Fruit fly (Drosophila melanogaster) whole organism, prepupa: ENCODE measurements around the gene CG5645.

Source experiments
- CG10631 ChIP-seq: fragments of 200-800 bp; sonication (Bioruptor generic); optimal IDR thresholded peaks from 2 replicates; lab custom pipeline; 2016; ENCODE audit warnings: missing biosample characterization, missing genetic modification characterization
- CG10669 ChIP-seq: fragments of 200-800 bp; sonication (Bioruptor generic); optimal IDR thresholded peaks from 3 replicates; lab custom pipeline; 2018; ENCODE audit warnings: missing biosample characterization, mild to moderate bottlenecking, missing genetic modification characterization, moderate library complexity
- CG11294 ChIP-seq: fragments of 200-800 bp; sonication (Bioruptor generic); IDR thresholded peaks from 2 replicates; pipeline ENCODE4 v1.3.6; 2022; ENCODE audit warnings: missing biosample characterization, missing genetic modification characterization
- CG11762 ChIP-seq: fragments of 200-800 bp; sonication (Bioruptor generic); optimal IDR thresholded peaks from 3 replicates; lab custom pipeline; 2016; ENCODE audit warnings: missing biosample characterization, missing genetic modification characterization; ENCODE audit not compliant: insufficient read depth
- CG11902 ChIP-seq: fragments of 200-800 bp; sonication (Bioruptor generic); optimal IDR thresholded peaks from 3 replicates; lab custom pipeline; 2016; ENCODE audit warnings: missing biosample characterization, missing genetic modification characterization
- CG1621 ChIP-seq: fragments of 200-800 bp; sonication (Bioruptor generic); optimal IDR thresholded peaks from 3 replicates; lab custom pipeline; 2018; ENCODE audit warnings: missing biosample characterization, mild to moderate bottlenecking, missing genetic modification characterization
- CG3032 ChIP-seq: fragments of 200-800 bp; optimal IDR thresholded peaks from 2 replicates; lab custom pipeline; 2019; ENCODE audit warnings: missing biosample characterization, mild to moderate bottlenecking, missing genetic modification characterization, moderate library complexity
- CG31627 ChIP-seq: fragments of 200-800 bp; sonication (Bioruptor generic); optimal IDR thresholded peaks from 3 replicates; lab custom pipeline; 2016; ENCODE audit warnings: missing biosample characterization, missing genetic modification characterization
- CG34406 ChIP-seq: fragments of 200-800 bp; sonication (Bioruptor generic); optimal IDR thresholded peaks from 3 replicates; lab custom pipeline; 2016; ENCODE audit warnings: missing biosample characterization, missing genetic modification characterization
- CG3919 ChIP-seq: fragments of 200-800 bp; sonication (Bioruptor generic); optimal IDR thresholded peaks from 3 replicates; lab custom pipeline; 2016; ENCODE audit warnings: missing biosample characterization, missing genetic modification characterization
- CG6276 ChIP-seq: fragments of 200-800 bp; sonication (Bioruptor generic); optimal IDR thresholded peaks from 2 replicates; lab custom pipeline; 2017; ENCODE audit warnings: missing biosample characterization, mild to moderate bottlenecking, missing genetic modification characterization
- CG6792 ChIP-seq: fragments of 200-800 bp; sonication (Bioruptor generic); optimal IDR thresholded peaks from 3 replicates; lab custom pipeline; 2016; ENCODE audit warnings: missing biosample characterization, missing genetic modification characterization
- CG6808 ChIP-seq: fragments of 200-800 bp; sonication (Bioruptor generic); optimal IDR thresholded peaks from 3 replicates; lab custom pipeline; 2017; ENCODE audit warnings: missing biosample characterization, missing genetic modification characterization, mild to moderate bottlenecking, moderate library complexity, missing genetic modification reagents
- CG6854 ChIP-seq: fragments of 200-800 bp; sonication (Bioruptor generic); optimal IDR thresholded peaks from 2 replicates; lab custom pipeline; 2017; ENCODE audit warnings: missing biosample characterization, mild to moderate bottlenecking, missing genetic modification characterization
- CG7368 ChIP-seq: fragments of 200-800 bp; sonication (Bioruptor generic); optimal IDR thresholded peaks from 3 replicates; lab custom pipeline; 2016; ENCODE audit warnings: missing biosample characterization, missing genetic modification characterization
- CG8119 ChIP-seq: fragments of 200-800 bp; sonication (Bioruptor generic); IDR thresholded peaks from 3 replicates; pipeline ENCODE4 v1.3.6; 2022; ENCODE audit warnings: missing biosample characterization, missing genetic modification characterization
- CG8632 ChIP-seq: fragments of 200-800 bp; sonication (Bioruptor generic); optimal IDR thresholded peaks from 3 replicates; lab custom pipeline; 2016; ENCODE audit warnings: missing biosample characterization, missing genetic modification characterization
- CG9139 ChIP-seq: fragments of 200-800 bp; sonication (Bioruptor generic); optimal IDR thresholded peaks from 3 replicates; lab custom pipeline; 2017; ENCODE audit warnings: missing biosample characterization, mild to moderate bottlenecking, missing genetic modification characterization
- Eip75B ChIP-seq: fragments of 200-800 bp; sonication (Bioruptor generic); optimal IDR thresholded peaks from 3 replicates; lab custom pipeline; 2016; ENCODE audit warnings: missing biosample characterization, missing genetic modification characterization
- Eip78C ChIP-seq: fragments of 200-800 bp; sonication (Bioruptor generic); peaks from one replicate; lab custom pipeline; 2016; ENCODE audit warnings: missing biosample characterization, missing genetic modification characterization
- Eip93F ChIP-seq: fragments of 200-800 bp; sonication (Bioruptor generic); optimal IDR thresholded peaks from 2 replicates; lab custom pipeline; 2016; ENCODE audit warnings: missing biosample characterization, mild to moderate bottlenecking, missing genetic modification characterization
- Ets21C ChIP-seq: fragments of 200-800 bp; sonication (Bioruptor generic); optimal IDR thresholded peaks from 3 replicates; lab custom pipeline; 2016; ENCODE audit warnings: missing biosample characterization, missing genetic modification characterization
- Ets96B ChIP-seq: fragments of 200-800 bp; optimal IDR thresholded peaks from 2 replicates; lab custom pipeline; 2019; ENCODE audit warnings: missing biosample characterization, mild to moderate bottlenecking, missing genetic modification characterization, moderate library complexity
- Gug ChIP-seq: fragments of 200-800 bp; sonication (Bioruptor generic); IDR thresholded peaks from 2 replicates; pipeline ENCODE4 v1.3.6; 2022; ENCODE audit warnings: missing biosample characterization, missing genetic modification characterization
- Hr38 ChIP-seq: sonication (Bioruptor generic); optimal IDR thresholded peaks from 2 replicates; lab custom pipeline; 2016; ENCODE audit warnings: missing biosample characterization, missing genetic modification characterization
- Hr39 ChIP-seq: fragments of 200-800 bp; sonication (Bioruptor generic); optimal IDR thresholded peaks from 2 replicates; lab custom pipeline; 2016; ENCODE audit warnings: missing biosample characterization, missing genetic modification characterization
- Hr4 ChIP-seq: fragments of 200-800 bp; sonication (Bioruptor generic); optimal IDR thresholded peaks from 3 replicates; lab custom pipeline; 2016; ENCODE audit warnings: missing biosample characterization, missing genetic modification characterization
- OdsH ChIP-seq: fragments of 200-800 bp; sonication (Bioruptor generic); optimal IDR thresholded peaks from 3 replicates; lab custom pipeline; 2016; ENCODE audit warnings: missing biosample characterization, missing genetic modification characterization
- Sox102F ChIP-seq: fragments of 200-800 bp; sonication (Bioruptor generic); optimal IDR thresholded peaks from 2 replicates; lab custom pipeline; 2016; ENCODE audit warnings: missing biosample characterization, mild to moderate bottlenecking, missing genetic modification characterization
- Sox14 ChIP-seq: fragments of 200-800 bp; sonication (Bioruptor generic); optimal IDR thresholded peaks from 3 replicates; lab custom pipeline; 2016; ENCODE audit warnings: missing biosample characterization, missing genetic modification characterization
- Sox15 ChIP-seq: fragments of 200-800 bp; sonication (Bioruptor generic); optimal IDR thresholded peaks from 3 replicates; lab custom pipeline; 2016; ENCODE audit warnings: missing biosample characterization, missing genetic modification characterization
- achi ChIP-seq: fragments of 200-800 bp; sonication (Bioruptor generic); optimal IDR thresholded peaks from 3 replicates; lab custom pipeline; 2016; ENCODE audit warnings: missing biosample characterization, missing genetic modification characterization
- acj6 ChIP-seq: fragments of 200-800 bp; sonication (Bioruptor generic); optimal IDR thresholded peaks from 3 replicates; lab custom pipeline; 2016; ENCODE audit warnings: missing biosample characterization, missing genetic modification characterization
- cyc ChIP-seq: fragments of 200-800 bp; sonication (Bioruptor generic); optimal IDR thresholded peaks from 3 replicates; lab custom pipeline; 2016; ENCODE audit warnings: missing biosample characterization, missing genetic modification characterization
- dac ChIP-seq: fragments of 200-800 bp; sonication (Bioruptor generic); optimal IDR thresholded peaks from 2 replicates; lab custom pipeline; 2017; ENCODE audit warnings: missing biosample characterization, mild to moderate bottlenecking, missing genetic modification characterization
- dsx ChIP-seq: fragments of 200-800 bp; optimal IDR thresholded peaks from 3 replicates; lab custom pipeline; 2019; ENCODE audit warnings: missing biosample characterization, mild to moderate bottlenecking, missing genetic modification characterization, moderate library complexity; ENCODE audit not compliant: poor library complexity, severe bottlenecking
- eg ChIP-seq: fragments of 200-800 bp; sonication (Bioruptor generic); IDR thresholded peaks from 3 replicates; pipeline ENCODE4 v1.3.6; 2022; ENCODE audit warnings: missing biosample characterization, missing genetic modification characterization
- esn ChIP-seq: fragments of 200-800 bp; sonication (Bioruptor generic); optimal IDR thresholded peaks from 2 replicates; lab custom pipeline; 2016; ENCODE audit warnings: missing biosample characterization, mild to moderate bottlenecking, missing genetic modification characterization, moderate library complexity
- fd59A ChIP-seq: fragments of 200-800 bp; sonication (Bioruptor generic); optimal IDR thresholded peaks from 2 replicates; lab custom pipeline; 2017; ENCODE audit warnings: missing biosample characterization, mild to moderate bottlenecking, missing genetic modification characterization, missing genetic modification reagents
- fkh ChIP-seq: fragments of 200-800 bp; sonication (Bioruptor generic); optimal IDR thresholded peaks from 3 replicates; lab custom pipeline; 2017; ENCODE audit warnings: missing biosample characterization, mild to moderate bottlenecking, missing genetic modification characterization, moderate library complexity
- lz ChIP-seq: fragments of 200-800 bp; sonication (Bioruptor generic); optimal IDR thresholded peaks from 3 replicates; lab custom pipeline; 2016; ENCODE audit warnings: missing biosample characterization, missing genetic modification characterization
- spab ChIP-seq: fragments of 200-800 bp; sonication (Bioruptor generic); optimal IDR thresholded peaks from 2 replicates; lab custom pipeline; 2017; ENCODE audit warnings: missing biosample characterization, mild to moderate bottlenecking, missing genetic modification characterization, missing genetic modification reagents
- ss ChIP-seq, 2 experiments: fragments of 200-800 bp; sonication (Bioruptor generic); optimal IDR thresholded peaks; 2 replicates in 1 of 2; 3 replicates in 1 of 2; lab custom pipeline; 2017 to 2018; ENCODE audit warnings: mild to moderate bottlenecking in 2 of 2, missing biosample characterization in 2 of 2, missing genetic modification characterization in 2 of 2, moderate library complexity in 1 of 2
- svp ChIP-seq: fragments of 200-800 bp; sonication (Bioruptor generic); peaks from one replicate; lab custom pipeline; 2016; ENCODE audit warnings: missing biosample characterization, missing genetic modification characterization
- vri ChIP-seq: fragments of 200-800 bp; sonication (Bioruptor generic); optimal IDR thresholded peaks from 3 replicates; lab custom pipeline; 2016; ENCODE audit warnings: missing biosample characterization, mild to moderate bottlenecking, missing genetic modification characterization

Gene CG5645

dm6 chr3L:12139232-12139698 lies 2.8 kb upstream of the CG5645 start (continued):
- TF ChIP-seq fd59A (GFP tag; lab: Kevin White, UChicago) (peak; percentile 34), Sox15 (GFP tag; lab: Kevin White, UChicago) (peak; percentile 55), dsx (GFP tag; lab: Kevin White, UChicago) (no peak), CG8119 (GFP tag; lab: Robert Waterston, UW) (peak; percentile 41; the same call in 1 of the 3 replicates), Gug (GFP tag; lab: Robert Waterston, UW) (0 out of 2 replicates have a peak, but pooled peaks have one; percentile 20), Eip93F (peak; percentile 11), CG9139 (GFP tag; lab: Kevin White, UChicago) (no peak), OdsH (GFP tag; lab: Kevin White, UChicago) (peak; percentile 75), lz (peak; percentile 84), CG6276 (GFP tag; lab: Kevin White, UChicago) (no peak), vri (GFP tag; lab: Kevin White, UChicago) (no peak), CG7368 (GFP tag; lab: Kevin White, UChicago) (peak; percentile 63), Ets96B (tag; lab: Kevin White, UChicago) (peak; percentile 43), Hr38 (no peak), Eip78C (GFP tag; lab: Kevin White, UChicago) (peak; percentile 94)
- TF ChIP-seq, all 60 proteins: peak for 41

- TF ChIP-seq Sox15 (GFP tag; lab: Kevin White, UChicago) (peak; percentile 75), CG3919 (GFP tag; lab: Kevin White, UChicago) (peak; percentile 78), Gug (GFP tag; lab: Robert Waterston, UW) (peak; percentile 36; the same call in 1 of the 2 replicates), CG6792 (GFP tag; lab: Kevin White, UChicago) (peak; percentile 68), spab (GFP tag; lab: Kevin White, UChicago) (peak; percentile 28), CG34406 (GFP tag; lab: Kevin White, UChicago) (peak; percentile 63), Ets96B (tag; lab: Kevin White, UChicago) (peak; percentile 64), esn (GFP tag; lab: Kevin White, UChicago) (peak; percentile 84), CG11762 (GFP tag; lab: Kevin White, UChicago) (peak; percentile 48), CG8632 (GFP tag; lab: Kevin White, UChicago) (peak; percentile 21), CG10669 (GFP tag; lab: Kevin White, UChicago) (peak; percentile 69), CG11902 (GFP tag; lab: Kevin White, UChicago) (peak; percentile 73), CG31627 (peak; percentile 84), cyc (GFP tag; lab: Kevin White, UChicago) (peak; percentile 76), Ets21C (peak; percentile 79), svp (GFP tag; lab: Kevin White, UChicago) (peak; percentile 92), Hr38 (no peak), lz (peak; percentile 85), acj6 (GFP tag; lab: Kevin White, UChicago) (peak; percentile 76), Eip75B (GFP tag; lab: Kevin White, UChicago) (peak; percentile 66), dac (GFP tag; lab: Kevin White, UChicago) (peak; percentile 4), CG6808 (GFP tag; lab: Kevin White, UChicago) (peak; percentile 52), CG10631 (GFP tag; lab: Kevin White, UChicago) (peak; percentile 80), vri (GFP tag; lab: Kevin White, UChicago) (peak; percentile 18), Hr4 (GFP tag; lab: Kevin White, UChicago) (peak; percentile 76), achi (GFP tag; lab: Kevin White, UChicago) (peak; percentile 77), dsx (GFP tag; lab: Kevin White, UChicago) (peak; percentile 66), CG8119 (GFP tag; lab: Robert Waterston, UW) (peak; percentile 59; the same call in 1 of the 3 replicates), eg (GFP tag; lab: Robert Waterston, UW) (peak; percentile 67; the same call in 2 of the 3 replicates), CG1621 (peak; percentile 5), Sox102F (GFP tag; lab: Kevin White, UChicago) (peak; percentile 76), CG11294 (GFP tag; lab: Robert Waterston, UW) (peak; percentile 62; the same call in 1 of the 2 replicates), CG7368 (GFP tag; lab: Kevin White, UChicago) (peak; percentile 43), Sox14 (GFP tag; lab: Kevin White, UChicago) (peak; percentile 79), fkh (GFP tag; lab: Kevin White, UChicago) (peak; percentile 81), CG6854 (GFP tag; lab: Kevin White, UChicago) (no peak), Hr39 (GFP tag; lab: Kevin White, UChicago) (peak; percentile 84), CG3032 (tag; lab: Kevin White, UChicago) (peak; percentile 79), ss (GFP tag; optimal IDR thresholded peaks at IDR 0.05; lab: Kevin White, UChicago) (peak in 1 of 2 experiments; percentile 66), fd59A (GFP tag; lab: Kevin White, UChicago) (peak; percentile 52), OdsH (GFP tag; lab: Kevin White, UChicago) (peak; percentile 79)
These were observed 1.8 kb upstream of the CG5645 start, which contains the start of the genes ND-SGDH and RhoGAP68F for dm6 chr3L:12138113-12138899. Gene ND-SGDH (minus strand): TSS chr3L:12138584. Gene RhoGAP68F (plus strand): TSS chr3L:12138868.
